Worm (Caenorhabditis elegans): Measurements from ENCODE around the gene clec-31.
A peak's percentile ranks its signal among the peaks of the same experiment; 100 is the strongest.

clec-31 gene

ce11 chrV:16884744-16885143 is 26.9 kb upstream of the clec-31 start, which contains the start of gene F09C6.13:
TSS of gene F09C6.13 (plus strand) at chrV:16885044.
- no peak for TF ChIP-seq ceh-9 (tag; optimal IDR thresholded peaks at IDR 0.05)
- no peak for TF ChIP-seq lin-39 (tag; optimal IDR thresholded peaks at IDR 0.05)
- TF ChIP-seq nhr-43 (tag; optimal IDR thresholded peaks at IDR 0.05; ENCODE audit: poor library complexity, severe bottlenecking), result no peak
- no peak for TF ChIP-seq sea-2 (GFP tag; optimal IDR thresholded peaks at IDR 0.05)

- TF ChIP-seq nhr-237 (tag; optimal IDR thresholded peaks at IDR 0.05) (no peak), unc-62 (GFP tag; optimal IDR thresholded peaks at IDR 0.05) (no peak), nhr-11 (tag; optimal IDR thresholded peaks at IDR 0.05) (no peak), fkh-2 (tag; optimal IDR thresholded peaks at IDR 0.05) (no peak), pha-4 (tag; optimal IDR thresholded peaks at IDR 0.05) (peak; percentile 95), nhr-77 (tag; optimal IDR thresholded peaks at IDR 0.05) (no peak), nfya-1 (tag; optimal IDR thresholded peaks at IDR 0.05; ENCODE audit: insufficient read depth) (no peak), ceh-28 (tag; optimal IDR thresholded peaks at IDR 0.05) (no peak)
These were observed 24.5 kb upstream of the clec-31 start, which contains the start of the genes F09C6.11 and F09C6.12 for ce11 chrV:16882260-16882918. TSS of gene F09C6.11 (minus strand) at chrV:16882310. TSS of gene F09C6.12 (plus strand) at chrV:16882868.

- no peak for TF ChIP-seq elt-3 (tag; optimal IDR thresholded peaks at IDR 0.05)
These were observed 22.8 kb upstream of the clec-31 start, which contains the start of gene F09C6.14 for ce11 chrV:16880679-16881078. TSS of gene F09C6.14 (plus strand) at chrV:16880979.

- TF ChIP-seq pqm-1 (tag; optimal IDR thresholded peaks at IDR 0.05), result no peak
These were observed 22.2 kb upstream of the clec-31 start, which contains the start of gene F09C6.3 for ce11 chrV:16880054-16880453. TSS of gene F09C6.3 (minus strand) at chrV:16880154.

- TF ChIP-seq pqm-1 (tag; optimal IDR thresholded peaks at IDR 0.05), result no peak
- no peak for TF ChIP-seq fkh-2 (tag; optimal IDR thresholded peaks at IDR 0.05)
- no peak for TF ChIP-seq ceh-16 (tag; optimal IDR thresholded peaks at IDR 0.05)
- no peak for TF ChIP-seq nhr-11 (tag; optimal IDR thresholded peaks at IDR 0.05)
- TF ChIP-seq skn-1 (tag; optimal IDR thresholded peaks at IDR 0.05), result no peak
- no peak for TF ChIP-seq nhr-23 (tag; optimal IDR thresholded peaks at IDR 0.05)
- TF ChIP-seq nhr-77 (tag; optimal IDR thresholded peaks at IDR 0.05), result no peak
- TF ChIP-seq pha-4 (tag; optimal IDR thresholded peaks at IDR 0.05), result no peak
- TF ChIP-seq nhr-12 (tag; optimal IDR thresholded peaks at IDR 0.05), result no peak
- no peak for TF ChIP-seq daf-12 (tag; optimal IDR thresholded peaks at IDR 0.05)
- TF ChIP-seq fos-1 (tag; optimal IDR thresholded peaks at IDR 0.05), result no peak
- TF ChIP-seq elt-2 (tag; optimal IDR thresholded peaks at IDR 0.05), result no peak
- TF ChIP-seq unc-39 (tag; optimal IDR thresholded peaks at IDR 0.05), result no peak
- TF ChIP-seq nhr-25 (tag; optimal IDR thresholded peaks at IDR 0.05), result no peak
- TF ChIP-seq hmg-11 (tag; optimal IDR thresholded peaks at IDR 0.05), result no peak
- TF ChIP-seq nhr-28 (tag; optimal IDR thresholded peaks at IDR 0.05), result no peak
- no peak for TF ChIP-seq nhr-67 (tag; optimal IDR thresholded peaks at IDR 0.05)
These were observed 21.7 kb upstream of the clec-31 start for ce11 chrV:16879532-16879931.

ce11 chrV:16874966-16875365 is 17.1 kb upstream of the clec-31 start, which contains the start of gene F49A5.10:
TSS of gene F49A5.10 (plus strand) at chrV:16875266.
- no peak for TF ChIP-seq elt-3 (tag; optimal IDR thresholded peaks at IDR 0.05)
- TF ChIP-seq egl-5 (tag; optimal IDR thresholded peaks at IDR 0.05), result no peak
- TF ChIP-seq mdl-1 (tag; optimal IDR thresholded peaks at IDR 0.05), result no peak
- no peak for TF ChIP-seq ceh-16 (tag; optimal IDR thresholded peaks at IDR 0.05)
- TF ChIP-seq nhr-43 (tag; optimal IDR thresholded peaks at IDR 0.05; ENCODE audit: poor library complexity, severe bottlenecking), result no peak
- no peak for TF ChIP-seq unc-39 (tag; optimal IDR thresholded peaks at IDR 0.05)
- TF ChIP-seq nhr-28 (tag; optimal IDR thresholded peaks at IDR 0.05), result no peak
- no peak for TF ChIP-seq nhr-237 (tag; optimal IDR thresholded peaks at IDR 0.05)
- TF ChIP-seq lin-39 (tag; optimal IDR thresholded peaks at IDR 0.05), result no peak
- no peak for TF ChIP-seq lsy-12 (tag; optimal IDR thresholded peaks at IDR 0.05)
- no peak for TF ChIP-seq pqm-1 (tag; optimal IDR thresholded peaks at IDR 0.05)
- no peak for TF ChIP-seq nhr-77 (tag; optimal IDR thresholded peaks at IDR 0.05)
- TF ChIP-seq jun-1 (tag; optimal IDR thresholded peaks at IDR 0.05), result no peak

All from whole organism, L3 larva.